Worm (Caenorhabditis elegans) whole organism, late embryonic: ENCODE results near the gene dbn-1.

Experiments
- K02D7.2 ChIP-seq: sonication (generic microtip); optimal IDR thresholded peaks from 2 replicates; lab custom pipeline; 2017; ENCODE audit warnings: mild to moderate bottlenecking, missing genetic modification characterization, missing compliant biosample characterization
- ceh-18 ChIP-seq: sonication (generic microtip); optimal IDR thresholded peaks from 2 replicates; lab custom pipeline; 2016; ENCODE audit warnings: missing genetic modification characterization, missing compliant biosample characterization
- ceh-19 ChIP-seq: fragments of 200-800 bp; sonication (Bioruptor generic); optimal IDR thresholded peaks from 2 replicates; lab custom pipeline; 2018; ENCODE audit warnings: mild to moderate bottlenecking, missing genetic modification characterization, missing compliant biosample characterization
- ceh-31 ChIP-seq: sonication (generic microtip); optimal IDR thresholded peaks from 2 replicates; lab custom pipeline; 2016; ENCODE audit warnings: missing genetic modification characterization, missing compliant biosample characterization
- ceh-34 ChIP-seq: sonication (generic microtip); optimal IDR thresholded peaks from 2 replicates; lab custom pipeline; 2016; ENCODE audit warnings: mild to moderate bottlenecking, missing genetic modification characterization, missing compliant biosample characterization
- nhr-11 ChIP-seq: fragments of 150-350 bp; optimal IDR thresholded peaks from 2 replicates; lab custom pipeline; 2014; ENCODE audit warnings: missing biosample characterization, missing genetic modification characterization
- pha-4 ChIP-seq: fragments of 150-350 bp; optimal IDR thresholded peaks from 2 replicates; lab custom pipeline; 2018; ENCODE audit warnings: missing biosample characterization, missing genetic modification reagents, missing genetic modification characterization

- TF ChIP-seq nhr-11 (no peak), ceh-34 (tag; lab: Kevin White, UChicago) (no peak), ceh-31 (no peak), K02D7.2 (tag; lab: Kevin White, UChicago) (no peak), pha-4 (tag; lab: Kevin White, UChicago) (no peak), ceh-18 (tag; lab: Kevin White, UChicago) (no peak), ceh-19 (GFP tag; lab: Kevin White, UChicago) (no peak)
Observed at ce11 chrIII:13770017-13770416, 8.1 kb upstream of the dbn-1 start.
